Worm (Caenorhabditis elegans) whole organism, L2 larva: Measurements from ENCODE around the gene C16D9.8.

Source experiments
- ZK546.5 ChIP-seq: sonication (generic microtip); optimal IDR thresholded peaks from 2 replicates; lab custom pipeline; 2017; ENCODE audit warnings: missing biosample characterization, missing genetic modification characterization
- aly-2 ChIP-seq: fragments of 150-350 bp; optimal IDR thresholded peaks from 2 replicates; lab custom pipeline; 2014; ENCODE audit warnings: missing biosample characterization, missing genetic modification characterization
- egl-27 ChIP-seq: sonication (generic microtip); optimal IDR thresholded peaks from 3 replicates; lab custom pipeline; 2017; ENCODE audit warnings: missing biosample characterization, missing genetic modification reagents, missing genetic modification characterization
- elt-3 ChIP-seq: sonication (generic microtip); optimal IDR thresholded peaks from 2 replicates; lab custom pipeline; 2017; ENCODE audit warnings: missing biosample characterization, missing genetic modification characterization
- lin-13 ChIP-seq: fragments of 150-350 bp; optimal IDR thresholded peaks from 2 replicates; lab custom pipeline; 2014; ENCODE audit warnings: missing biosample characterization, missing genetic modification reagents, missing genetic modification characterization
- mdl-1 ChIP-seq, 2 experiments: fragments of 150-350 bp in 1 of 2; sonication (generic microtip) in 1 of 2; optimal IDR thresholded peaks; 2 replicates each; lab custom pipeline; 2017; ENCODE audit warnings: missing biosample characterization in 2 of 2, missing genetic modification characterization in 2 of 2
- nhr-10 ChIP-seq: sonication (generic microtip); optimal IDR thresholded peaks from 2 replicates; lab custom pipeline; 2017; ENCODE audit warnings: missing biosample characterization, missing genetic modification characterization
- nhr-23 ChIP-seq: fragments of 150-350 bp; optimal IDR thresholded peaks from 2 replicates; lab custom pipeline; 2014; ENCODE audit warnings: missing biosample characterization, missing genetic modification reagents, missing genetic modification characterization
- nhr-237 ChIP-seq: fragments of 150-350 bp; optimal IDR thresholded peaks from 2 replicates; lab custom pipeline; 2014; ENCODE audit warnings: missing biosample characterization, missing genetic modification characterization
- skn-1 ChIP-seq: sonication (generic microtip); optimal IDR thresholded peaks from 2 replicates; lab custom pipeline; 2017; ENCODE audit warnings: missing biosample characterization, missing genetic modification characterization
- unc-39 ChIP-seq: fragments of 150-350 bp; optimal IDR thresholded peaks from 2 replicates; lab custom pipeline; 2014; ENCODE audit warnings: missing biosample characterization, missing genetic modification characterization
- unc-62 ChIP-seq: fragments of 150-350 bp; optimal IDR thresholded peaks from 2 replicates; lab custom pipeline; 2014; ENCODE audit warnings: missing biosample characterization, missing genetic modification reagents, missing genetic modification characterization
- ztf-4 ChIP-seq: fragments of 150-350 bp; optimal IDR thresholded peaks from 2 replicates; lab custom pipeline; 2014; ENCODE audit warnings: missing biosample characterization, missing genetic modification characterization

DNA sequence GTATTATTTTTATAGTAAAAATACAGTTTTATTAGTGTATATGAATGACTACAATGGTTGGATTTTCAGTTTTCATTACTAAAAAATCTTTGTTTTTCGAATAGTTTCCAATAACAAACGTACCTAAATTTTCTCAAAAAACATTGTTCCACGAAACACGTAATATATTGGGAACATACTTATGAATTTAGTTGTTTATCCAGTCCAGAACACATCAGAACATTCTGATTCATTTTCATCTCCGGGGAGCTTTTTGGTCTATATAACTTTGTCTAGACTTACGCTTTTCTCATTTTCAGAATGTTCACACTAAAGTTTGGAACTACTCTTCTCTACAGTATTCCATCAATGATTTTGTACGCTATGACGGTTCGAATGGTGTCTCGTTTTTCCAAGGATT, 28.4 kb upstream of the C16D9.8 start, which contains the start of gene srg-33:
- TF ChIP-seq skn-1 (tag; lab: Kevin White, UChicago) (no peak), elt-3 (tag; lab: Kevin White, UChicago) (no peak), egl-27 (no peak), mdl-1 (tag; optimal IDR thresholded peaks at IDR 0.05; lab: Kevin White, UChicago) (no peak), ztf-4 (tag; lab: Kevin White, UChicago) (no peak), nhr-237 (tag; lab: Kevin White, UChicago) (no peak), lin-13 (no peak), nhr-10 (no peak), nhr-23 (tag; lab: Kevin White, UChicago) (no peak), aly-2 (tag; lab: Kevin White, UChicago) (no peak), ZK546.5 (tag; lab: Kevin White, UChicago) (no peak), unc-62 (no peak), unc-39 (no peak)
